Fruit fly (Drosophila melanogaster): ENCODE data around the gene CG5888.

DNA sequence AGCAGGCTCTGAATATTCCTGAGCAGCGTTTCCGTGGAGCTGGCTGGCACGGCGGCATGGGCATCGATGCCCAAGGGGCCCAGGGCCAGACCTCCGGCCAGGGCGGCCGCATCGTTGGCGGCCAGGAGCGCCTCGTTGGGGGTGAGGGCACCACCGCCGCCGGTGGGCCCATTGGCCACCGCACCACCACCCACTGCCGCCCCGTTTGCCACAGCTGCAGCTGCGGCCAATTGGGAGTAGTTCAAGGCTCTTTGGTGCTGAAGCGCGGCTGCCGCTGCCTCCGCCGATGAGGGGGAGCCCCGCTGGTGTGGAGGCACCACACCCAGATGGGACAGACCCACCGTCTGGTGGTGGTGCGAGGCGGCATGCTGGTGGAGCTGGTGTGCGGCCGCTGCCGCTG lies 23.9 kb upstream of the CG5888 start:
- TF ChIP-seq insv (optimal IDR thresholded peaks at IDR 0.05) (no peak), h (optimal IDR thresholded peaks at IDR 0.05) (no peak), ttk (optimal IDR thresholded peaks at IDR 0.05) (no peak)
